Worm (Caenorhabditis elegans): ENCODE data around the gene sup-10.
A peak's percentile ranks its signal among the peaks of the same experiment; 100 is the strongest.
"Not testable (repeated sequence)": the region's sequence is repeated elsewhere in the genome, so short reads cannot be mapped to it uniquely, and the experiment has no call there.

Gene sup-10

DNA sequence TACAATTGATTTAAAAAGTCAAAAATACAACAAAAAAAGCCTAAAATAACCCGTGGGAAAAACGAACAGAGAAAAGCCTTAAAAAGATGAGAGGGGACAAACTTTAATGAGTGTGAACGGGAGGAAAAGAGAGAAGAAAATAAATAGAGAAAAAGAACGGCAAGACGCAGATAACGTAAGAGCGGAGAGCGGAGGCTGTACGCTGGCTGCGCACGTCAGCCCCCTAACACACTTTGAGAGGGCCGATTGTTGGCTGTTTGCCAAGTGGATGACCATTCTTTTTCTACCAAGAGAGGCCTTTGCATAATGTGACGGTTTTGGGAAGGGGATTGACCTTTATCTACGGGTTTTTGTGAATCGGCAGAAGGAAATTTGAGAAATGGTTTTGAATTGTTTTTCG, 34.1 kb downstream of the sup-10 start:
- no peak for TF ChIP-seq tbx-11 (GFP tag; IDR thresholded peaks at IDR 0.05)
- TF ChIP-seq hmg-4 (GFP tag; optimal IDR thresholded peaks at IDR 0.05) = peak; percentile 54
- peak; percentile 8 for TF ChIP-seq F13C5.2 (tag; optimal IDR thresholded peaks at IDR 0.05)
- TF ChIP-seq ceh-36 (tag; optimal IDR thresholded peaks at IDR 0.05) = no peak

DNA sequence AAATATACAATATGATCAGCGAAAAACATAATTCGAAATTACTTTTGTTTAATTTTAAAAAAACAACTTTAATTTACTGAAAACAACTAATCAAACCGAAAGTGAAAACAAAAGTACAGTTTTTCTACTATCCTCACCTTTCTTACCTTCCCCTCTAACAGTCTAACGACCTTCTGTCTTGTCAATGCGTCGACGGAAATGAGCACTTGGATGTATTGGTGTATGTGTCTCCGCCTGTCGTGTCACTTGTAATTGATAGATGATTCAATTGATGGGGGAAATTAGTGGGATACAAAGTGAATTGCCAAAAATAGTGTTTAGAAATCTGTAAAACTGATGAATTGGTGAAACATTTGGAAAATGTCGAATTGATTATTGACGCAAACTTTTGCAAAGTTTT, 35.3 kb downstream of the sup-10 start, which contains the start of gene F31A3.5:
F31A3.5 (minus strand) TSS at position 200 of the 400 bp plus-strand sequence.
- TF ChIP-seq B0310.2 (tag; optimal IDR thresholded peaks at IDR 0.05) (no peak), F13C5.2 (tag; optimal IDR thresholded peaks at IDR 0.05) (no peak), ets-7 (tag; optimal IDR thresholded peaks at IDR 0.05) (no peak), tbx-11 (GFP tag; IDR thresholded peaks at IDR 0.05) (no peak), flt-1 (GFP tag; IDR thresholded peaks at IDR 0.05) (no peak), tra-4 (tag; optimal IDR thresholded peaks at IDR 0.05) (no peak), hmg-4 (GFP tag; optimal IDR thresholded peaks at IDR 0.05) (no peak), hmbx-1 (tag; optimal IDR thresholded peaks at IDR 0.05) (no peak), tbx-37 (GFP tag; conservative IDR thresholded peaks at IDR 0.05) (no peak), scrt-1 (GFP tag; IDR thresholded peaks at IDR 0.05) (no peak), sea-1 (GFP tag; conservative IDR thresholded peaks at IDR 0.05) (no peak), pes-1 (GFP tag; IDR thresholded peaks at IDR 0.05) (no peak), hnd-1 (tag; optimal IDR thresholded peaks at IDR 0.05) (no peak), ceh-36 (tag; optimal IDR thresholded peaks at IDR 0.05) (no peak), ama-1 (optimal IDR thresholded peaks at IDR 0.05) (no peak), aly-1 (tag; optimal IDR thresholded peaks at IDR 0.05) (no peak), ceh-13 (GFP tag; optimal IDR thresholded peaks at IDR 0.05) (no peak)

DNA sequence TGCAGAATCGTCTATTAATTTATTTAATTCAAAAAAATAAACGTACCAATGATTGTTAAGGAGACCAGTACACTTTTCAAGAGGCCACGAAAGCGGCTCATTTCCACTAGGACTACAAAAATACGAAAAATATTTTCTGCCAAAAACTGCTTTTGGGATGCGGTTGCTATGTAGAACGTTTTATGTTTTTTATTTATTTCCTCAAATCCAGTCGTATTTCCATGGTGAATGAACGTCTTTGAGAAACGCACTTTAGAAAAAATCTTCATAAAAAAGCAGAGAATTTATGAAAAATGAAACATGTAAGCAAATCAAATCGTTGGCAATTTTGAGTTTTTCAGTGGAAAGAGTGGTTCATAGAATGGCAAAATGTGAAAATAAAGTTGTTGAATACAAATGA, 39.2 kb downstream of the sup-10 start, which contains the start of gene F39B3.7:
F39B3.7 (minus strand) TSS at position 101 of the 400 bp plus-strand sequence.
- TF ChIP-seq sea-1 (GFP tag; conservative IDR thresholded peaks at IDR 0.05) (no peak), pes-1 (GFP tag; IDR thresholded peaks at IDR 0.05) (no peak), hnd-1 (tag; optimal IDR thresholded peaks at IDR 0.05) (no peak), tra-4 (tag; optimal IDR thresholded peaks at IDR 0.05) (no peak)

DNA sequence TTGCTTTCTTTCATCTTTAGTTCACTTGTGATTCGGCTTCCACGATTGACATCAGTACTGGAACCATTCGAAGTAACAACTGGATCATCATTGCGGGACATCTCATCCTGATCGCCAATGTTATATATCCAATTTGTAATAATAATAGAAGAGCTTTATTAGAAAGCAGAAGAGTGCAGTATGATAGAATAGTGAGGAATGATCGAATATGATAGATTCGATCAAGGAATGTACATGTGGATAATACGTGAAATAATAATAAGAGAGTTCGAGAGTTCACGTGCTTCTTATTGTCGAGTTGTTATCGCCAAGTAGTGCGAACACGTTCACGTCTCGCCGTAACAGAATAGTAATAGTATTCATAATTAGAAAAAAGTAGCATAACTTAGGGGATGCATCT, 50.9 kb downstream of the sup-10 start, which contains the start of gene F39B3.3:
F39B3.3 (minus strand) TSS at position 101 of the 400 bp plus-strand sequence.
- not testable (repeated sequence) for TF ChIP-seq scrt-1 (GFP tag; IDR thresholded peaks at IDR 0.05); F13C5.2 (tag; optimal IDR thresholded peaks at IDR 0.05); ets-7 (tag; optimal IDR thresholded peaks at IDR 0.05)

DNA sequence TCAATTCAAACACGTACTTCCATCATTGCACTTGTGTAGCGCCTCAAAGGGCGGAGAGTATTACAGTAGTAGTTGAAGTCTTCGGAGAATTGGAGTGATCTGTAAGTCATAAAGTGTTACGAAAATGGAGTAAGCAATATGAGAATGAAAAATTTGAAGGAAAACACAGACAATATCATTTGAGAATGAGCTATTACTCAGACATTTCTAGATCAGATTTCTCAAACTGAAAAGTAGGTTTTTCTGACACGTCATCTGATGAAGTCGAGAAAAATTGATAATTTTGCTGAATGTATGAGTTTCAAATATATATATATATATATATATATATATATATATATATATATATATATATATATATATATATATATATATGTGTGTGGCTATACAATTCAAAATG, 51.6 kb downstream of the sup-10 start, which contains the start of gene frpr-7:
frpr-7 (minus strand) TSS at position 101 of the 400 bp plus-strand sequence.
- no peak for TF ChIP-seq F13C5.2 (tag; optimal IDR thresholded peaks at IDR 0.05)
- TF ChIP-seq scrt-1 (GFP tag; IDR thresholded peaks at IDR 0.05) = no peak
- TF ChIP-seq flt-1 (GFP tag; IDR thresholded peaks at IDR 0.05) = no peak
- TF ChIP-seq tbx-11 (GFP tag; IDR thresholded peaks at IDR 0.05) = no peak
- no peak for TF ChIP-seq hnd-1 (tag; optimal IDR thresholded peaks at IDR 0.05)
- TF ChIP-seq ets-7 (tag; optimal IDR thresholded peaks at IDR 0.05) = no peak
- TF ChIP-seq tbx-37 (GFP tag; conservative IDR thresholded peaks at IDR 0.05) = no peak
